Worm (Caenorhabditis elegans) whole organism, mixed stage, embryonic: ENCODE measurements around the gene unc-71.
A peak's percentile ranks its signal among the peaks of the same experiment; 100 is the strongest.

ENCODE experiments used
- M03D4.4 ChIP-seq: sonication (generic microtip); optimal IDR thresholded peaks from 2 replicates; lab custom pipeline; 2017; ENCODE audit warnings: mild to moderate bottlenecking, missing genetic modification characterization, missing compliant biosample characterization
- bed-3 ChIP-seq: fragments of 200-800 bp; sonication (Bioruptor generic); optimal IDR thresholded peaks from 3 replicates; lab custom pipeline; 2018; ENCODE audit warnings: mild to moderate bottlenecking, missing genetic modification characterization, moderate library complexity, missing compliant biosample characterization
- blmp-1 ChIP-seq: fragments of 150-350 bp; optimal IDR thresholded peaks from 2 replicates; lab custom pipeline; 2014; ENCODE audit warnings: missing biosample characterization, missing genetic modification characterization
- ceh-39 ChIP-seq: fragments of 150-350 bp; optimal IDR thresholded peaks from 2 replicates; lab custom pipeline; 2014; ENCODE audit warnings: missing biosample characterization, missing genetic modification characterization
- ceh-43 ChIP-seq: fragments of 200-800 bp; sonication (Bioruptor generic); optimal IDR thresholded peaks from 2 replicates; lab custom pipeline; 2018; ENCODE audit warnings: mild to moderate bottlenecking, missing genetic modification characterization, moderate library complexity, missing compliant biosample characterization
- ceh-83 ChIP-seq: fragments of 200-800 bp; sonication (Bioruptor generic); optimal IDR thresholded peaks from 2 replicates; lab custom pipeline; 2018; ENCODE audit warnings: mild to moderate bottlenecking, missing genetic modification characterization, missing compliant biosample characterization
- ces-1 ChIP-seq: fragments of 150-350 bp; optimal IDR thresholded peaks from 2 replicates; lab custom pipeline; 2014; ENCODE audit warnings: missing biosample characterization, missing genetic modification reagents, missing genetic modification characterization
- cnd-1 ChIP-seq: fragments of 200-800 bp; sonication (Bioruptor generic); optimal IDR thresholded peaks from 2 replicates; lab custom pipeline; 2018; ENCODE audit warnings: mild to moderate bottlenecking, missing genetic modification characterization, missing compliant biosample characterization
- drap-1 ChIP-seq: fragments of 200-800 bp; sonication (Bioruptor generic); optimal IDR thresholded peaks from 3 replicates; lab custom pipeline; 2018; ENCODE audit warnings: mild to moderate bottlenecking, missing genetic modification characterization, missing compliant biosample characterization
- elt-1 ChIP-seq: sonication (generic microtip); optimal IDR thresholded peaks from 2 replicates; lab custom pipeline; 2017; ENCODE audit warnings: missing genetic modification characterization, mild to moderate bottlenecking, missing compliant biosample characterization, antibody characterized with exemption, moderate library complexity, borderline replicate concordance; ENCODE audit not compliant: insufficient read depth
- elt-3 ChIP-seq: fragments of 150-350 bp; optimal IDR thresholded peaks from 2 replicates; lab custom pipeline; 2014; ENCODE audit warnings: missing biosample characterization, missing genetic modification characterization
- flh-1 ChIP-seq: fragments of 200-800 bp; sonication (Bioruptor generic); optimal IDR thresholded peaks from 2 replicates; lab custom pipeline; 2018; ENCODE audit warnings: mild to moderate bottlenecking, missing genetic modification characterization, moderate library complexity, missing compliant biosample characterization
- ham-2 ChIP-seq: fragments of 200-800 bp; sonication (Bioruptor generic); optimal IDR thresholded peaks from 2 replicates; lab custom pipeline; 2018; ENCODE audit warnings: mild to moderate bottlenecking, missing genetic modification characterization, missing compliant biosample characterization
- hlh-1 ChIP-seq: fragments of 150-350 bp; optimal IDR thresholded peaks from 2 replicates; lab custom pipeline; 2014; ENCODE audit warnings: missing biosample characterization, missing genetic modification reagents, missing genetic modification characterization
- lin-13 ChIP-seq: fragments of 150-350 bp; optimal IDR thresholded peaks from 2 replicates; lab custom pipeline; 2014; ENCODE audit warnings: missing biosample characterization, missing genetic modification characterization
- lin-32 ChIP-seq: fragments of 200-800 bp; sonication (Bioruptor generic); optimal IDR thresholded peaks from 2 replicates; lab custom pipeline; 2018; ENCODE audit warnings: mild to moderate bottlenecking, missing genetic modification characterization, missing compliant biosample characterization
- lsy-2 ChIP-seq: fragments of 150-350 bp; optimal IDR thresholded peaks from 2 replicates; lab custom pipeline; 2014; ENCODE audit warnings: missing biosample characterization, missing genetic modification characterization
- mab-5 ChIP-seq: fragments of 150-350 bp; optimal IDR thresholded peaks from 2 replicates; lab custom pipeline; 2014; ENCODE audit warnings: missing biosample characterization, missing genetic modification characterization
- mep-1 ChIP-seq: fragments of 150-350 bp; optimal IDR thresholded peaks from 2 replicates; lab custom pipeline; 2017; ENCODE audit warnings: missing biosample characterization, missing genetic modification reagents, missing genetic modification characterization, inconsistent platforms
- mls-2 ChIP-seq: sonication (generic microtip); optimal IDR thresholded peaks from 2 replicates; lab custom pipeline; 2016; ENCODE audit warnings: mild to moderate bottlenecking, missing genetic modification characterization, moderate library complexity, missing compliant biosample characterization
- nhr-12 ChIP-seq: fragments of 150-350 bp; optimal IDR thresholded peaks from 2 replicates; lab custom pipeline; 2014; ENCODE audit warnings: missing biosample characterization, missing genetic modification characterization
- nhr-2 ChIP-seq: fragments of 150-350 bp; optimal IDR thresholded peaks from 2 replicates; lab custom pipeline; 2014; ENCODE audit warnings: missing biosample characterization, missing genetic modification characterization
- nhr-237 ChIP-seq: fragments of 150-350 bp; optimal IDR thresholded peaks from 2 replicates; lab custom pipeline; 2014; ENCODE audit warnings: missing biosample characterization, missing genetic modification characterization
- nhr-28 ChIP-seq: fragments of 150-350 bp; optimal IDR thresholded peaks from 2 replicates; lab custom pipeline; 2014; ENCODE audit warnings: missing biosample characterization, missing genetic modification characterization
- nhr-76 ChIP-seq: sonication (generic microtip); optimal IDR thresholded peaks from 2 replicates; lab custom pipeline; 2017; ENCODE audit warnings: missing biosample characterization, missing genetic modification characterization
- pha-4 ChIP-seq: fragments of 150-350 bp; optimal IDR thresholded peaks from 2 replicates; lab custom pipeline; 2018; ENCODE audit warnings: missing biosample characterization, missing genetic modification reagents, missing genetic modification characterization
- sem-2 ChIP-seq: fragments of 200-800 bp; sonication (Bioruptor generic); optimal IDR thresholded peaks from 2 replicates; lab custom pipeline; 2018; ENCODE audit warnings: mild to moderate bottlenecking, missing genetic modification characterization, missing compliant biosample characterization
- snpc-4 ChIP-seq: fragments of 150-350 bp; optimal IDR thresholded peaks from 2 replicates; lab custom pipeline; 2014; ENCODE audit warnings: missing biosample characterization, missing genetic modification characterization
- sptf-1 ChIP-seq: sonication (generic microtip); optimal IDR thresholded peaks from 2 replicates; lab custom pipeline; 2017; ENCODE audit warnings: mild to moderate bottlenecking, missing genetic modification characterization, moderate library complexity, missing compliant biosample characterization
- tbx-8 ChIP-seq: fragments of 200-800 bp; sonication (Bioruptor generic); optimal IDR thresholded peaks from 2 replicates; lab custom pipeline; 2018; ENCODE audit warnings: mild to moderate bottlenecking, missing genetic modification characterization, moderate library complexity, missing compliant biosample characterization
- unc-120 ChIP-seq: sonication (generic microtip); optimal IDR thresholded peaks from 2 replicates; lab custom pipeline; 2017; ENCODE audit warnings: missing genetic modification characterization, missing compliant biosample characterization; ENCODE audit not compliant: poor library complexity, severe bottlenecking
- unc-39 ChIP-seq: fragments of 150-350 bp; optimal IDR thresholded peaks from 2 replicates; lab custom pipeline; 2014; ENCODE audit warnings: missing biosample characterization, missing genetic modification characterization
- unc-62 ChIP-seq: fragments of 150-350 bp; optimal IDR thresholded peaks from 2 replicates; lab custom pipeline; 2014; ENCODE audit warnings: missing biosample characterization, missing genetic modification reagents, missing genetic modification characterization
- zip-8 ChIP-seq: fragments of 150-350 bp; optimal IDR thresholded peaks from 2 replicates; lab custom pipeline; 2014; ENCODE audit warnings: missing biosample characterization, missing genetic modification characterization
- ztf-11 ChIP-seq: fragments of 150-350 bp; optimal IDR thresholded peaks from 2 replicates; lab custom pipeline; 2014; ENCODE audit warnings: missing biosample characterization, missing genetic modification characterization

The unc-71 gene

ce11 chrIII:12916459-12916858, 24.9 kb upstream of the unc-71 start:
- TF ChIP-seq ces-1 (GFP tag; lab: Kevin White, UChicago), result peak; percentile 62
- TF ChIP-seq pha-4, result no peak

ce11 chrIII:12910365-12910764, 18.8 kb upstream of the unc-71 start, which contains the start of gene flp-14:
flp-14 (plus strand) TSS chrIII:12910510.
- TF ChIP-seq zip-8 (tag; lab: Kevin White, UChicago), result no peak
- TF ChIP-seq elt-1 (tag; lab: Kevin White, UChicago), result no peak
- no peak for TF ChIP-seq nhr-2 (tag; lab: Kevin White, UChicago)
- no peak for TF ChIP-seq ceh-39 (tag; lab: Kevin White, UChicago)
- no peak for TF ChIP-seq elt-3
- no peak for TF ChIP-seq snpc-4 (tag; lab: Kevin White, UChicago)
- TF ChIP-seq mep-1 (tag; lab: Kevin White, UChicago), result no peak
- TF ChIP-seq tbx-8 (GFP tag; lab: Kevin White, UChicago), result no peak
- no peak for TF ChIP-seq bed-3
- no peak for TF ChIP-seq sem-2 (GFP tag; lab: Kevin White, UChicago)
- no peak for TF ChIP-seq sptf-1 (tag; lab: Kevin White, UChicago)
- no peak for TF ChIP-seq nhr-12 (tag; lab: Kevin White, UChicago)
- TF ChIP-seq cnd-1 (tag; lab: Kevin White, UChicago), result no peak
- TF ChIP-seq flh-1, result no peak
- TF ChIP-seq, all 35 proteins: peak for 0

ce11 chrIII:12907218-12907617, 15.7 kb upstream of the unc-71 start:
- TF ChIP-seq nhr-28 (tag; lab: Kevin White, UChicago) (no peak), tbx-8 (GFP tag; lab: Kevin White, UChicago) (no peak), hlh-1 (tag; lab: Kevin White, UChicago) (no peak)
- TF ChIP-seq, all 35 proteins: peak for 0

- no peak for TF ChIP-seq nhr-76 (tag; lab: Kevin White, UChicago)
- no peak for TF ChIP-seq sptf-1 (tag; lab: Kevin White, UChicago)
- TF ChIP-seq unc-62 (GFP tag; lab: Kevin White, UChicago), result no peak
- TF ChIP-seq ztf-11 (tag; lab: Kevin White, UChicago), result no peak
- no peak for TF ChIP-seq tbx-8 (GFP tag; lab: Kevin White, UChicago)
- no peak for TF ChIP-seq nhr-12 (tag; lab: Kevin White, UChicago)
- no peak for TF ChIP-seq hlh-1 (tag; lab: Kevin White, UChicago)
- TF ChIP-seq lsy-2 (tag; lab: Kevin White, UChicago), result no peak
- TF ChIP-seq ham-2 (GFP tag; lab: Kevin White, UChicago), result no peak
- TF ChIP-seq lin-32 (GFP tag; lab: Kevin White, UChicago), result no peak
- TF ChIP-seq unc-120 (tag; lab: Kevin White, UChicago), result no peak
- TF ChIP-seq drap-1 (GFP tag; lab: Kevin White, UChicago), result no peak
- TF ChIP-seq blmp-1 (tag; lab: Kevin White, UChicago), result no peak
- TF ChIP-seq elt-1 (tag; lab: Kevin White, UChicago), result no peak
- no peak for TF ChIP-seq mep-1 (tag; lab: Kevin White, UChicago)
- no peak for TF ChIP-seq mls-2 (tag; lab: Kevin White, UChicago)
- TF ChIP-seq lin-13 (tag; lab: Kevin White, UChicago), result no peak
Measured at ce11 chrIII:12906611-12907037, 15.1 kb upstream of the unc-71 start.

- TF ChIP-seq pha-4, result peak; percentile 98
- TF ChIP-seq blmp-1 (tag; lab: Kevin White, UChicago), result no peak
- TF ChIP-seq mep-1 (tag; lab: Kevin White, UChicago), result peak; percentile 98
- peak; percentile 59 for TF ChIP-seq ham-2 (GFP tag; lab: Kevin White, UChicago)
- no peak for TF ChIP-seq elt-1 (tag; lab: Kevin White, UChicago)
- TF ChIP-seq unc-39, result no peak
- peak; percentile 67 for TF ChIP-seq elt-3
- TF ChIP-seq snpc-4 (tag; lab: Kevin White, UChicago), result no peak
- peak; percentile 90 for TF ChIP-seq sptf-1 (tag; lab: Kevin White, UChicago)
- TF ChIP-seq hlh-1 (tag; lab: Kevin White, UChicago), result peak; percentile 81
- TF ChIP-seq bed-3, result no peak
- TF ChIP-seq nhr-76 (tag; lab: Kevin White, UChicago), result peak; percentile 9
- peak; percentile 96 for TF ChIP-seq ces-1 (GFP tag; lab: Kevin White, UChicago)
- peak; percentile 89 for TF ChIP-seq mls-2 (tag; lab: Kevin White, UChicago)
- peak; percentile 76 for TF ChIP-seq ceh-83 (GFP tag; lab: Kevin White, UChicago)
- peak; percentile 83 for TF ChIP-seq unc-62 (GFP tag; lab: Kevin White, UChicago)
- TF ChIP-seq lin-13 (tag; lab: Kevin White, UChicago), result peak; percentile 99
- peak; percentile 80 for TF ChIP-seq mab-5 (tag; lab: Kevin White, UChicago)
- no peak for TF ChIP-seq nhr-12 (tag; lab: Kevin White, UChicago)
- peak; percentile 40 for TF ChIP-seq unc-120 (tag; lab: Kevin White, UChicago)
- no peak for TF ChIP-seq nhr-28 (tag; lab: Kevin White, UChicago)
- peak; percentile 97 for TF ChIP-seq nhr-237 (tag; lab: Kevin White, UChicago)
- no peak for TF ChIP-seq zip-8 (tag; lab: Kevin White, UChicago)
- TF ChIP-seq lin-32 (GFP tag; lab: Kevin White, UChicago), result no peak
- TF ChIP-seq tbx-8 (GFP tag; lab: Kevin White, UChicago), result no peak
- peak; percentile 100 for TF ChIP-seq lsy-2 (tag; lab: Kevin White, UChicago)
- peak; percentile 76 for TF ChIP-seq ceh-43 (GFP tag; lab: Kevin White, UChicago)
- TF ChIP-seq nhr-2 (tag; lab: Kevin White, UChicago), result peak; percentile 40
- no peak for TF ChIP-seq sem-2 (GFP tag; lab: Kevin White, UChicago)
- no peak for TF ChIP-seq flh-1
- peak; percentile 73 for TF ChIP-seq drap-1 (GFP tag; lab: Kevin White, UChicago)
- peak; percentile 78 for TF ChIP-seq ztf-11 (tag; lab: Kevin White, UChicago)
- TF ChIP-seq cnd-1 (tag; lab: Kevin White, UChicago), result peak; percentile 65
- peak; percentile 98 for TF ChIP-seq ceh-39 (tag; lab: Kevin White, UChicago)
- peak; percentile 75 for TF ChIP-seq M03D4.4 (tag; lab: Kevin White, UChicago)
Measured at ce11 chrIII:12904987-12905541, 13.5 kb upstream of the unc-71 start, which contains the start of gene cox-5A. cox-5A (plus strand) TSS chrIII:12905491.
